Worm (Caenorhabditis elegans) whole organism, early embryonic: ENCODE measurements around the gene madf-4.

ENCODE experiments used
- B0310.2 ChIP-seq: sonication (generic microtip); optimal IDR thresholded peaks from 2 replicates; lab custom pipeline; 2016; ENCODE audit warnings: mild to moderate bottlenecking, missing genetic modification characterization, missing compliant biosample characterization
- F13C5.2 ChIP-seq: sonication (generic microtip); optimal IDR thresholded peaks from 2 replicates; lab custom pipeline; 2017; ENCODE audit warnings: mild to moderate bottlenecking, missing genetic modification characterization, inconsistent platforms, missing compliant biosample characterization
- aly-1 ChIP-seq: sonication (generic microtip); optimal IDR thresholded peaks from 2 replicates; lab custom pipeline; 2016; ENCODE audit warnings: missing genetic modification characterization, missing compliant biosample characterization
- ama-1 ChIP-seq: fragments of 150-350 bp; optimal IDR thresholded peaks from 2 replicates; lab custom pipeline; 2014
- ceh-13 ChIP-seq: fragments of 200-800 bp; sonication (Bioruptor generic); optimal IDR thresholded peaks from 2 replicates; lab custom pipeline; 2018; ENCODE audit warnings: mild to moderate bottlenecking, missing genetic modification characterization, missing compliant biosample characterization
- ceh-36 ChIP-seq: sonication (generic microtip); optimal IDR thresholded peaks from 2 replicates; lab custom pipeline; 2016; ENCODE audit warnings: missing genetic modification characterization, inconsistent platforms, missing compliant biosample characterization
- ets-7 ChIP-seq: sonication (generic microtip); optimal IDR thresholded peaks from 2 replicates; lab custom pipeline; 2016; ENCODE audit warnings: missing genotype, missing genetic modification characterization, missing compliant biosample characterization
- flt-1 ChIP-seq: fragments of 200-800 bp; sonication (Bioruptor generic); IDR thresholded peaks from 2 replicates; pipeline ENCODE4 v1.3.6; 2022; ENCODE audit warnings: missing genetic modification characterization, missing compliant biosample characterization
- hmbx-1 ChIP-seq: sonication (generic microtip); optimal IDR thresholded peaks from 2 replicates; lab custom pipeline; 2016; ENCODE audit warnings: mild to moderate bottlenecking, missing genetic modification characterization, missing compliant biosample characterization
- hmg-4 ChIP-seq: fragments of 200-800 bp; sonication (Bioruptor generic); optimal IDR thresholded peaks from 2 replicates; lab custom pipeline; 2018; ENCODE audit warnings: mild to moderate bottlenecking, missing genetic modification characterization, missing compliant biosample characterization
- hnd-1 ChIP-seq: sonication (generic microtip); optimal IDR thresholded peaks from 2 replicates; lab custom pipeline; 2016; ENCODE audit warnings: missing genetic modification characterization, missing compliant biosample characterization
- pes-1 ChIP-seq: fragments of 200-800 bp; sonication (Bioruptor generic); IDR thresholded peaks from 2 replicates; pipeline ENCODE4 v1.3.6; 2022; ENCODE audit warnings: missing genetic modification reagents, missing genetic modification characterization, missing compliant biosample characterization
- scrt-1 ChIP-seq: fragments of 200-800 bp; sonication (Bioruptor generic); IDR thresholded peaks from 2 replicates; pipeline ENCODE4 v1.3.6; 2022; ENCODE audit warnings: missing genetic modification characterization, missing compliant biosample characterization
- sea-1 ChIP-seq: fragments of 200-800 bp; sonication (Bioruptor generic); conservative IDR thresholded peaks from 2 replicates; pipeline ENCODE4 v1.3.6; 2022; ENCODE audit warnings: missing genetic modification characterization, missing compliant biosample characterization
- tbx-11 ChIP-seq: fragments of 200-800 bp; sonication (Bioruptor generic); IDR thresholded peaks from 2 replicates; pipeline ENCODE4 v1.3.6; 2022; ENCODE audit warnings: missing genetic modification characterization, missing compliant biosample characterization
- tbx-37 ChIP-seq: fragments of 200-800 bp; sonication (Bioruptor generic); conservative IDR thresholded peaks from 2 replicates; pipeline ENCODE4 v1.3.6; 2022; ENCODE audit warnings: missing genetic modification reagents, missing genetic modification characterization, missing compliant biosample characterization
- tra-4 ChIP-seq: sonication (generic microtip); optimal IDR thresholded peaks from 2 replicates; lab custom pipeline; 2017; ENCODE audit warnings: missing genetic modification characterization, missing compliant biosample characterization

Gene madf-4

ce11 chrV:9952396-9952795 is 9.9 kb downstream of the madf-4 start, which contains the start of gene mam-5:
mam-5 (plus strand) TSS chrV:9952699.
- TF ChIP-seq tbx-37 (GFP tag; lab: Robert Waterston, UW): no peak
- TF ChIP-seq flt-1 (GFP tag; lab: Robert Waterston, UW): no peak
- TF ChIP-seq hnd-1 (tag; lab: Kevin White, UChicago): no peak
- no peak for TF ChIP-seq F13C5.2
- TF ChIP-seq scrt-1: no peak
- no peak for TF ChIP-seq ets-7 (tag; lab: Kevin White, UChicago)
- TF ChIP-seq tbx-11: no peak
- no peak for TF ChIP-seq hmg-4 (GFP tag; lab: Kevin White, UChicago)
- TF ChIP-seq ama-1: no peak
- no peak for TF ChIP-seq tra-4

ce11 chrV:9950861-9951260 is 11.4 kb downstream of the madf-4 start, which contains the start of gene ttr-46:
ttr-46 (plus strand) TSS chrV:9951233.
- no peak for TF ChIP-seq tra-4
- no peak for TF ChIP-seq hnd-1 (tag; lab: Kevin White, UChicago)
- TF ChIP-seq hmg-4 (GFP tag; lab: Kevin White, UChicago): no peak
- no peak for TF ChIP-seq tbx-37 (GFP tag; lab: Robert Waterston, UW)
- no peak for TF ChIP-seq B0310.2
- TF ChIP-seq ama-1: no peak
- no peak for TF ChIP-seq ets-7 (tag; lab: Kevin White, UChicago)
- no peak for TF ChIP-seq ceh-13 (GFP tag; lab: Kevin White, UChicago)
- no peak for TF ChIP-seq pes-1
- no peak for TF ChIP-seq tbx-11
- TF ChIP-seq sea-1 (GFP tag; lab: Robert Waterston, UW): no peak
- TF ChIP-seq ceh-36 (tag; lab: Kevin White, UChicago): no peak
- TF ChIP-seq scrt-1: no peak
- TF ChIP-seq F13C5.2: no peak
- no peak for TF ChIP-seq hmbx-1 (tag; lab: Kevin White, UChicago)
- no peak for TF ChIP-seq flt-1 (GFP tag; lab: Robert Waterston, UW)
- TF ChIP-seq aly-1: no peak

ce11 chrV:9948840-9949239 is 13.5 kb downstream of the madf-4 start, which contains the start of gene nlp-58:
nlp-58 (minus strand) TSS chrV:9948940.
- TF ChIP-seq ama-1: no peak
- TF ChIP-seq tbx-37 (GFP tag; lab: Robert Waterston, UW): no peak
- TF ChIP-seq pes-1: no peak
- no peak for TF ChIP-seq tbx-11
- no peak for TF ChIP-seq ets-7 (tag; lab: Kevin White, UChicago)
- TF ChIP-seq ceh-13 (GFP tag; lab: Kevin White, UChicago): no peak
- no peak for TF ChIP-seq tra-4
- no peak for TF ChIP-seq sea-1 (GFP tag; lab: Robert Waterston, UW)

- TF ChIP-seq aly-1 (no peak), sea-1 (GFP tag; lab: Robert Waterston, UW) (no peak), tbx-11 (no peak), tbx-37 (GFP tag; lab: Robert Waterston, UW) (no peak), hmbx-1 (tag; lab: Kevin White, UChicago) (no peak), ceh-13 (GFP tag; lab: Kevin White, UChicago) (no peak)
Measured at ce11 chrV:9944093-9944492, 18.2 kb downstream of the madf-4 start, which contains the start of gene sre-28. sre-28 (plus strand) TSS chrV:9944393.

ce11 chrV:9943039-9943438 is 19.3 kb downstream of the madf-4 start, which contains the start of gene fipr-12:
fipr-12 (plus strand) TSS chrV:9943339.
- TF ChIP-seq B0310.2 (no peak), tra-4 (no peak), ceh-36 (tag; lab: Kevin White, UChicago) (no peak)

ce11 chrV:9937435-9937834 is 24.9 kb downstream of the madf-4 start, which contains the start of gene srj-33:
srj-33 (minus strand) TSS chrV:9937535.
- no peak for TF ChIP-seq sea-1 (GFP tag; lab: Robert Waterston, UW)
- no peak for TF ChIP-seq hmbx-1 (tag; lab: Kevin White, UChicago)
- no peak for TF ChIP-seq tbx-11

ce11 chrV:9930612-9931065 is 31.7 kb downstream of the madf-4 start, which contains the start of the genes rmh-2 and suds-3:
rmh-2 (minus strand) TSS chrV:9930775.
suds-3 (plus strand) TSS chrV:9931015.
- TF ChIP-seq tbx-37 (GFP tag; lab: Robert Waterston, UW) (no peak), hmg-4 (GFP tag; lab: Kevin White, UChicago) (peak; percentile 7)

- TF ChIP-seq tra-4 (no peak), hnd-1 (tag; lab: Kevin White, UChicago) (no peak), pes-1 (no peak), ceh-36 (tag; lab: Kevin White, UChicago) (no peak), tbx-37 (GFP tag; lab: Robert Waterston, UW) (no peak), ceh-13 (GFP tag; lab: Kevin White, UChicago) (no peak), scrt-1 (no peak), ama-1 (no peak), hmg-4 (GFP tag; lab: Kevin White, UChicago) (no peak), flt-1 (GFP tag; lab: Robert Waterston, UW) (no peak), ets-7 (tag; lab: Kevin White, UChicago) (no peak), aly-1 (no peak), B0310.2 (no peak), F13C5.2 (no peak), hmbx-1 (tag; lab: Kevin White, UChicago) (no peak), tbx-11 (no peak), sea-1 (GFP tag; lab: Robert Waterston, UW) (no peak)
Measured at ce11 chrV:9927954-9928353, 34.3 kb downstream of the madf-4 start.

ce11 chrV:9927381-9927780 is 34.9 kb downstream of the madf-4 start:
- no peak for TF ChIP-seq tra-4
